Worm (Caenorhabditis elegans): ENCODE measurements around the gene spe-10.

DNA sequence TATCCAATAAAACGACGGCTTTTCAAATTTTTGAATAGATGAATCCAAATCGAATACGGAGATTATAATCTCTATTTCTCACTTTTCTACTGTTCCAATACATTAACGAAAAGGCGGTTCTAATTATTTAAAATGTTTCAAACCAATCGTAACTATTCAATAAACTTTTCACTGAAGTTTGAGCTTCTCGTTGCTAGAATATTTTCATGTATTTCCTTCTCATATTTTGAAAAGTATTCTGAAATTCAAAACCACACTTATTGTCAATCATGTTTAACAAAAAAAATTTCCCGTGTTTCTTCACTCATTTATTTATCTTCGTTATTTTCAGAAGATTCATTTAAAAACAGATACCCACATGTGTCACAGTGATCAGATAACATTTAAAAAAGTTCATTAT is 18.8 kb downstream of the spe-10 start, which contains the start of gene F15H10.8:
- TF ChIP-seq sptf-2 (GFP tag; optimal IDR thresholded peaks at IDR 0.05): no peak
- TF ChIP-seq snpc-1.1 (tag; optimal IDR thresholded peaks at IDR 0.05; ENCODE audit: insufficient read depth): no peak
- no peak for TF ChIP-seq mxl-1 (tag; optimal IDR thresholded peaks at IDR 0.05)
- no peak for TF ChIP-seq lin-54 (GFP tag; optimal IDR thresholded peaks at IDR 0.05)
- TF ChIP-seq lin-26 (GFP tag; IDR thresholded peaks at IDR 0.05): no peak
- TF ChIP-seq pbrm-1 (GFP tag; IDR thresholded peaks at IDR 0.05): no peak
- no peak for TF ChIP-seq lin-35 (GFP tag; optimal IDR thresholded peaks at IDR 0.05)
- no peak for TF ChIP-seq snpc-3.4 (tag; optimal IDR thresholded peaks at IDR 0.05)
